Fruit fly (Drosophila melanogaster) whole organism, pupa: Measurements from ENCODE around the gene CG4452.

ENCODE experiments used
- CG10348 ChIP-seq: fragments of 200-800 bp; sonication (Bioruptor generic); IDR thresholded peaks from 2 replicates; pipeline ENCODE4 v1.3.6; 2022; ENCODE audit warnings: missing biosample characterization, missing genetic modification characterization
- CG12605 ChIP-seq: fragments of 200-800 bp; sonication (Bioruptor generic); IDR thresholded peaks from 2 replicates; pipeline ENCODE4 v1.3.6; 2022; ENCODE audit warnings: missing biosample characterization, missing genetic modification characterization
- CG13204 ChIP-seq: fragments of 200-800 bp; sonication (Bioruptor generic); optimal IDR thresholded peaks from 2 replicates; lab custom pipeline; 2018; ENCODE audit warnings: missing biosample characterization, mild to moderate bottlenecking, missing genetic modification characterization, moderate library complexity
- CG14655 ChIP-seq: fragments of 200-800 bp; sonication (Bioruptor generic); optimal IDR thresholded peaks from 3 replicates; lab custom pipeline; 2017; ENCODE audit warnings: mild to moderate bottlenecking, missing biosample characterization, missing genetic modification reagents, missing genetic modification characterization
- CG15710 ChIP-seq: fragments of 200-800 bp; sonication (Bioruptor generic); optimal IDR thresholded peaks from 2 replicates; lab custom pipeline; 2018; ENCODE audit warnings: missing biosample characterization, mild to moderate bottlenecking, missing genetic modification characterization, moderate library complexity
- CG17806 ChIP-seq: fragments of 200-800 bp; sonication (Bioruptor generic); optimal IDR thresholded peaks from 2 replicates; lab custom pipeline; 2018; ENCODE audit warnings: missing biosample characterization, mild to moderate bottlenecking, missing genetic modification characterization, moderate library complexity
- CG32121 ChIP-seq: fragments of 200-800 bp; sonication (Bioruptor generic); IDR thresholded peaks from 2 replicates; pipeline ENCODE4 v1.3.6; 2022; ENCODE audit warnings: missing biosample characterization, missing genetic modification characterization
- CG34367 ChIP-seq: fragments of 200-800 bp; sonication (Bioruptor generic); optimal IDR thresholded peaks from 2 replicates; lab custom pipeline; 2018; ENCODE audit warnings: missing biosample characterization, mild to moderate bottlenecking, missing genetic modification characterization
- CG4496 ChIP-seq: fragments of 200-800 bp; sonication (Bioruptor generic); IDR thresholded peaks from 3 replicates; pipeline ENCODE4 v1.3.6; 2022; ENCODE audit warnings: missing biosample characterization, missing genetic modification characterization
- CG8159 ChIP-seq: fragments of 200-800 bp; sonication (Bioruptor generic); optimal IDR thresholded peaks from 3 replicates; lab custom pipeline; 2018; ENCODE audit warnings: missing biosample characterization, mild to moderate bottlenecking, missing genetic modification characterization, moderate library complexity
- CG8301 ChIP-seq: fragments of 200-800 bp; sonication (Bioruptor generic); optimal IDR thresholded peaks from 2 replicates; lab custom pipeline; 2018; ENCODE audit warnings: missing biosample characterization, mild to moderate bottlenecking, missing genetic modification characterization
- CG9948 ChIP-seq: fragments of 200-800 bp; sonication (Bioruptor generic); optimal IDR thresholded peaks from 2 replicates; lab custom pipeline; 2018; ENCODE audit warnings: missing biosample characterization, mild to moderate bottlenecking, missing genetic modification characterization, moderate library complexity
- D1 ChIP-seq: fragments of 200-800 bp; sonication (Bioruptor generic); optimal IDR thresholded peaks from 2 replicates; lab custom pipeline; 2018; ENCODE audit warnings: missing biosample characterization, mild to moderate bottlenecking, missing genetic modification characterization, moderate library complexity
- EcR ChIP-seq: fragments of 200-800 bp; sonication (Bioruptor generic); optimal IDR thresholded peaks from 3 replicates; lab custom pipeline; 2019; ENCODE audit warnings: missing biosample characterization, missing genetic modification characterization, mild to moderate bottlenecking, moderate library complexity, missing genetic modification reagents
- Ets98B ChIP-seq: fragments of 200-800 bp; sonication (Bioruptor generic); IDR thresholded peaks from 2 replicates; pipeline ENCODE4 v1.3.6; 2022; ENCODE audit warnings: missing biosample characterization, missing genetic modification characterization
- Pif1A ChIP-seq: fragments of 200-800 bp; sonication (Bioruptor generic); optimal IDR thresholded peaks from 3 replicates; lab custom pipeline; 2016; ENCODE audit warnings: missing biosample characterization, missing genetic modification characterization
- Pif1B ChIP-seq: fragments of 200-800 bp; sonication (Bioruptor generic); optimal IDR thresholded peaks from 3 replicates; lab custom pipeline; 2016; ENCODE audit warnings: missing biosample characterization, missing genetic modification characterization
- Snoo ChIP-seq: fragments of 200-800 bp; sonication (Bioruptor generic); optimal IDR thresholded peaks from 3 replicates; lab custom pipeline; 2017; ENCODE audit warnings: missing biosample characterization, mild to moderate bottlenecking, missing genetic modification characterization, inconsistent platforms
- fd96Ca ChIP-seq: fragments of 200-800 bp; sonication (Bioruptor generic); IDR thresholded peaks from 3 replicates; pipeline ENCODE4 v1.3.6; 2022; ENCODE audit warnings: missing biosample characterization, missing genetic modification characterization
- gl ChIP-seq: fragments of 200-800 bp; sonication (Bioruptor generic); optimal IDR thresholded peaks from 2 replicates; lab custom pipeline; 2018; ENCODE audit warnings: missing biosample characterization, mild to moderate bottlenecking, missing genetic modification characterization
- rn ChIP-seq: fragments of 200-800 bp; sonication (Bioruptor generic); IDR thresholded peaks from 2 replicates; pipeline ENCODE4 v1.3.6; 2022; ENCODE audit warnings: missing biosample characterization, missing genetic modification characterization

The CG4452 gene

DNA sequence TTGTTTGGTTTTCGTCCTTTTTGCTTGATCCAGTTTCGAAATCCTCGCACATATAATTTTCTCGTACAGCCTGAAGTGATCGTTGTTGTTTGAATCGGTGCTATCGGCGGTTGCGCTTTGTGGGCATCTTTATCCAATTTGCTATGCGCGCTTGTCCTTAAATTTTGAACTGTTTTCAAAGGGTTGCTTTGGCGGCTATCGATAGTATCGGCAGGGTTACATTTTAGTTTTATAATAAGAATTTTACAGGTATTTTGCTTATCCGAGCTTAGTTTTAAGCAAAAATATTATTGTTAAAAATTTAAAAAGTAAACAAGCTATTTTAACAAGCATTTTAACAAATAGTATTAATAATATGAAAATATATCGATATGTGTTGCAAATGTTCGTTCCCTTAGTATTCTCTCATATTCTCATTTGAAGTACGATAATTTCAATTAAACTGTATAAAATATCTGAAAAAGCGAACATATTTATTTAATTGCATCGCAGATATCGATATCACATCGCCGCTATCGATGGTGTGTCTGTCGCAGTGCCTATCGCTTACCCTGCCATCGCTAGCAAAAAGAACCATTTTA, at the start of gene CG4452, which contains the start of gene Klp67A:
CG4452 (plus strand) TSS at position 528 of the 581 bp plus-strand sequence.
Klp67A (minus strand) TSS at position 197 of the 581 bp plus-strand sequence.
- TF ChIP-seq Ets98B, result no peak
- TF ChIP-seq CG8301, result no peak
- no peak for TF ChIP-seq CG4496 (GFP tag; lab: Robert Waterston, UW)
- no peak for TF ChIP-seq CG15710 (tag; lab: Kevin White, UChicago)
- no peak for TF ChIP-seq rn (GFP tag; lab: Robert Waterston, UW)
- no peak for TF ChIP-seq Pif1A (GFP tag; lab: Kevin White, UChicago)
- no peak for TF ChIP-seq CG13204 (GFP tag; lab: Kevin White, UChicago)
- no peak for TF ChIP-seq CG10348 (GFP tag; lab: Robert Waterston, UW)
- no peak for TF ChIP-seq D1 (tag; lab: Kevin White, UChicago)
- TF ChIP-seq CG9948, result no peak
- no peak for TF ChIP-seq CG34367 (tag; lab: Kevin White, UChicago)
- TF ChIP-seq, all 21 proteins: peak for 0

DNA sequence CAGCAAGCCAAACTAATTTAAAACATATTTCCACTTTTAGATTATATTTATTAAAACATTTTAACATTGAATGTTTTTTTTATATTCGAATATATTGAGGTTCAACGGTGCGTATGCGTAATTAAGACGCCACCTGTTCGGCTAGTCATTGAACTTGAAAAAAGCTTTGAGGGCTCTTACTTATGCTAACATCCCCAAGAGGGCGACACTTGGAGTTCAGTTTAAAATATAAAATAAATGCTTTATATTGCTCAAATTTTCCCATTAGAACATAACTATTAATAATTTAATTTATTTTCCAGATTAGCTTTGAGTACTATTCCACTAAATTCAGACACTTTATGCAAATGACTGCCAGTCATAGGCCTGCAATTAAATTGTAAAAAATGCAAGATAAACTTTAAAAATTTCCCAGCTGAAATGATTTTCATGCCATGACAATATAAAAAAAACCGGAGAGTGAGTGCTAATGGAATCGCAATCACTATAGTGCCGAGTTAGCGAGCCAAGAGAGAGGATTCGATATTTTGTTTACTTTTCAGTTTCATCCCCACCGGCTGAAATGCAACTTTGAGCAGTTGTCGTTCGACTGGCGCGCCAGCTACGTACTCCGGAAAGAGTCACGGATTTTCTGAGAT, 33.3 kb upstream of the CG4452 start, which contains the start of gene PGRP-LA:
PGRP-LA (plus strand) TSS at position 588 of the 638 bp plus-strand sequence.
- TF ChIP-seq CG32121 (GFP tag; lab: Robert Waterston, UW) (no peak), Ets98B (no peak), CG34367 (tag; lab: Kevin White, UChicago) (no peak), gl (tag; lab: Kevin White, UChicago) (no peak), D1 (tag; lab: Kevin White, UChicago) (no peak), CG4496 (GFP tag; lab: Robert Waterston, UW) (peak; percentile 57), Pif1B (GFP tag; lab: Kevin White, UChicago) (no peak)

DNA sequence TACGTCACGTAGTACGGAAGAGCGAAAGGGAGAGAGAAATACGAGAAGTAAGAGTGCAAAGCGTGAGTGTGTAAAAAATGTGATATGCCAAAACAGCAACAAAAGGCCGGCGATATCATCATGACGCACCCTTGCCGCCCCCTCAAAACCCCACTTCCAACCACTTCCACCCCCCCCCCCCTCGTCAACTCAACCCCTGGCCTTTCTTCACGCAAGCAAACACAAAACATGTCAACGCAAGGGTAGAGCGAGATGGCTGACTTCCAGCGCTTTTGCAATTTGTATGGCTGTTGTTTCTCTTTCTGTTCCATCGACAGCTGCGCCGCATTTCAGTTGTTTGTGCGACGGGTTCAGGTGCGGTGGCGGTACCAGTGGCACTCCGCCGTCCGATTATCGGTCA, 31.5 kb upstream of the CG4452 start:
- peak; percentile 77 for TF ChIP-seq EcR (GFP tag; lab: Kevin White, UChicago)
- no peak for TF ChIP-seq CG34367 (tag; lab: Kevin White, UChicago)
- TF ChIP-seq CG12605 (GFP tag; lab: Robert Waterston, UW), result peak; percentile 59
- TF ChIP-seq CG8159 (tag; lab: Kevin White, UChicago), result peak; percentile 24
- peak; percentile 1 for TF ChIP-seq CG14655 (GFP tag; lab: Kevin White, UChicago)
- TF ChIP-seq CG17806 (tag; lab: Kevin White, UChicago), result no peak
- peak; percentile 23; the same call in 1 of the 2 replicates for TF ChIP-seq CG32121 (GFP tag; lab: Robert Waterston, UW)
- TF ChIP-seq Ets98B, result no peak; the same call in 1 of the 2 replicates
- TF ChIP-seq fd96Ca, result 0 out of 3 replicates have a peak, but pooled peaks have one; percentile 14
- peak; percentile 43 for TF ChIP-seq CG13204 (GFP tag; lab: Kevin White, UChicago)
- TF ChIP-seq gl (tag; lab: Kevin White, UChicago), result peak; percentile 10

DNA sequence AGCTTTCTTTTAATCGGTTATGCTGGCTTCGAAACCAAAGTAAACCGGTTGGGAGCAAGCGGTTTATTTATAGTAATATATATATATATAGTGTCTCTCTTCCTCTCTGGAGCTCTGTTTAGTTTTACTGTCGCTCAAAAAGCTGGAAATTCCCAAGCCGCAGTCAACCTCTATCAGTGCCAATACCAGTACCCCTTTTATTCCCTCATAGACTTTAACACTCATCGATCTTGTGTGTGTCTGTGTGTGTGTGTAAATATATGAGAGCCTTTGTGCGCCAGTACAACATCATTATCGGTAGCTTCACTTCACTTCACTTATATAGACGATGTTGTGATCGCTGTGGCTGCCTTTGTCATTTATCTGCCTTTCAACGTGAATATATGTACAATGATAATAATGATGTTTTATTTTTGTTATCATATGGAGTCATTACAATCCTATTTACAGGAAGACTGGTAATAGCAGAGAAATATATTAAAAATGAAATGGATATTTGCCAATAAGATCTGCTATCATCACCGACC, 29.2 kb upstream of the CG4452 start:
- TF ChIP-seq rn (GFP tag; lab: Robert Waterston, UW), result no peak
- peak; percentile 79 for TF ChIP-seq EcR (GFP tag; lab: Kevin White, UChicago)
- no peak for TF ChIP-seq CG9948
- peak; percentile 38; the same call in 1 of the 3 replicates for TF ChIP-seq CG4496 (GFP tag; lab: Robert Waterston, UW)

- no peak for TF ChIP-seq D1 (tag; lab: Kevin White, UChicago)
- TF ChIP-seq CG8159 (tag; lab: Kevin White, UChicago), result no peak
- TF ChIP-seq CG13204 (GFP tag; lab: Kevin White, UChicago), result no peak
- no peak for TF ChIP-seq CG34367 (tag; lab: Kevin White, UChicago)
- TF ChIP-seq CG17806 (tag; lab: Kevin White, UChicago), result no peak
- TF ChIP-seq Pif1B (GFP tag; lab: Kevin White, UChicago), result no peak
- TF ChIP-seq CG14655 (GFP tag; lab: Kevin White, UChicago), result no peak
- no peak for TF ChIP-seq CG32121 (GFP tag; lab: Robert Waterston, UW)
- TF ChIP-seq gl (tag; lab: Kevin White, UChicago), result no peak
- TF ChIP-seq rn (GFP tag; lab: Robert Waterston, UW), result no peak
- TF ChIP-seq Snoo (tag; lab: Kevin White, UChicago), result no peak
- no peak for TF ChIP-seq CG4496 (GFP tag; lab: Robert Waterston, UW)
- no peak for TF ChIP-seq Pif1A (GFP tag; lab: Kevin White, UChicago)
- no peak for TF ChIP-seq Ets98B
- no peak for TF ChIP-seq EcR (GFP tag; lab: Kevin White, UChicago)
Observed at dm6 chr3L:9338510-9338909, 28.7 kb upstream of the CG4452 start, which contains the start of gene PGRP-LC. Gene PGRP-LC, plus strand, starts transcription at chr3L:9338810.

DNA sequence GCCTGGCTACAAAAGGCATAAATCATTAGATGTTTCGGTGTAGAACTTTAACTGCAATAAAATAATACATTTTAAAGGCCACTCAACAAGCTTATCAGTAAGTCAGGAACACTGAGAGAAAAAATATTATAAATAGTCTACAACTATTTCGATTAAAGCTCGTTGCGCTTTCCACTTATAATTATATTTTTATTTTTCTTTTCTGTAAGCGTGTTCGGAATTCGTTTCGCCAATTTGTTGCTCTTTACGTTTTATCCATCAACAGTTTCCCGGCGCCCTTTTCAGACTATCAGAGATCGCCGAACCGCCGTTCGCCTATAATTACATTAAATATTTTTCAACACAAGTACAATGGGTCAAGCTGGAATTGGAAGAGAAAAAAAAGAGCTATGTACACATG, 28.2 kb upstream of the CG4452 start:
- TF ChIP-seq gl (tag; lab: Kevin White, UChicago), result no peak
- no peak for TF ChIP-seq CG8301
- TF ChIP-seq EcR (GFP tag; lab: Kevin White, UChicago), result no peak
- TF ChIP-seq rn (GFP tag; lab: Robert Waterston, UW), result no peak
- TF ChIP-seq CG13204 (GFP tag; lab: Kevin White, UChicago), result no peak
- no peak for TF ChIP-seq fd96Ca
- no peak for TF ChIP-seq CG10348 (GFP tag; lab: Robert Waterston, UW)
- TF ChIP-seq CG34367 (tag; lab: Kevin White, UChicago), result no peak
- TF ChIP-seq CG9948, result no peak
- no peak for TF ChIP-seq Snoo (tag; lab: Kevin White, UChicago)
- TF ChIP-seq Pif1A (GFP tag; lab: Kevin White, UChicago), result no peak
- TF ChIP-seq D1 (tag; lab: Kevin White, UChicago), result no peak
- TF ChIP-seq CG17806 (tag; lab: Kevin White, UChicago), result no peak
- no peak for TF ChIP-seq CG14655 (GFP tag; lab: Kevin White, UChicago)
- TF ChIP-seq CG8159 (tag; lab: Kevin White, UChicago), result no peak
